Fruit fly (Drosophila melanogaster): ENCODE measurements around the gene CecC.

CecC gene

dm6 chr3R:30195606-30196049 lies 20.7 kb upstream of the CecC start (continued):
- TF ChIP-seq Mad (GFP tag; optimal IDR thresholded peaks at IDR 0.05), result peak; percentile 10
- TF ChIP-seq row (GFP tag; IDR thresholded peaks at IDR 0.05), result peak; percentile 84
- no peak for TF ChIP-seq cad (GFP tag; optimal IDR thresholded peaks at IDR 0.05)
- no peak for TF ChIP-seq CG7963 (GFP tag; IDR thresholded peaks at IDR 0.05; ENCODE audit: partially characterized antibody)
- peak; percentile 66 for TF ChIP-seq MBD-R2 (GFP tag; IDR thresholded peaks at IDR 0.05)
- no peak for TF ChIP-seq bbx (GFP tag; IDR thresholded peaks at IDR 0.05; ENCODE audit: partially characterized antibody)
- no peak for TF ChIP-seq Nf-YB (GFP tag; optimal IDR thresholded peaks at IDR 0.05)
- 0 out of 2 replicates have a peak, but pooled peaks have one; percentile 20 for TF ChIP-seq CG4730 (GFP tag; IDR thresholded peaks at IDR 0.05)
- no peak for TF ChIP-seq nmo (GFP tag; optimal IDR thresholded peaks at IDR 0.05)
- TF ChIP-seq CG10979 (tag; optimal IDR thresholded peaks at IDR 0.05), result no peak
- no peak for TF ChIP-seq otp (GFP tag; IDR thresholded peaks at IDR 0.05)
- TF ChIP-seq CG3407 (GFP tag; optimal IDR thresholded peaks at IDR 0.05), result no peak
- TF ChIP-seq CG8944 (GFP tag; optimal IDR thresholded peaks at IDR 0.05), result peak; percentile 47
- TF ChIP-seq CG43689 (GFP tag; IDR thresholded peaks at IDR 0.05), result no peak
- TF ChIP-seq cato (GFP tag; optimal IDR thresholded peaks at IDR 0.05; ENCODE audit: borderline replicate concordance), result no peak
- no peak for TF ChIP-seq CG10267 (tag; optimal IDR thresholded peaks at IDR 0.05)
- no peak for TF ChIP-seq NC2α (GFP tag; optimal IDR thresholded peaks at IDR 0.05)
- peak; percentile 45 for TF ChIP-seq Jarid2 (GFP tag; optimal IDR thresholded peaks at IDR 0.05)
- TF ChIP-seq CG12744 (GFP tag; optimal IDR thresholded peaks at IDR 0.05), result peak; percentile 2
- no peak for TF ChIP-seq CG6765 (GFP tag; optimal IDR thresholded peaks at IDR 0.05)
- TF ChIP-seq CG10654 (GFP tag; optimal IDR thresholded peaks at IDR 0.05), result no peak
- no peak for TF ChIP-seq Abd-B (GFP tag; optimal IDR thresholded peaks at IDR 0.05)
- TF ChIP-seq wdn (GFP tag; IDR thresholded peaks at IDR 0.05), result peak; percentile 37; the same call in 1 of the 2 replicates
- peak; percentile 63 for TF ChIP-seq ftz-f1 (GFP tag; optimal IDR thresholded peaks at IDR 0.05)
- TF ChIP-seq zf30C (GFP tag; optimal IDR thresholded peaks at IDR 0.05), result no peak
- TF ChIP-seq lmd (GFP tag; IDR thresholded peaks at IDR 0.05), result peak; percentile 72
- TF ChIP-seq run (tag; optimal IDR thresholded peaks at IDR 0.05), result no peak
- peak; percentile 47 for TF ChIP-seq Antp (GFP tag; optimal IDR thresholded peaks at IDR 0.05)
- TF ChIP-seq grn (GFP tag; optimal IDR thresholded peaks at IDR 0.05), result no peak
- no peak for TF ChIP-seq CG33557 (GFP tag; optimal IDR thresholded peaks at IDR 0.05)
- no peak for TF ChIP-seq CkIIα-i1 (GFP tag; IDR thresholded peaks at IDR 0.05)
- TF ChIP-seq sd (tag; optimal IDR thresholded peaks at IDR 0.05), result peak; percentile 5
- TF ChIP-seq sug (tag; optimal IDR thresholded peaks at IDR 0.05), result peak; percentile 51
- 0 out of 2 replicates have a peak, but pooled peaks have one; percentile 20 for TF ChIP-seq CG32772 (GFP tag; IDR thresholded peaks at IDR 0.05)
- no peak; the same call in 1 of the 2 replicates for TF ChIP-seq amos (GFP tag; IDR thresholded peaks at IDR 0.05; ENCODE audit: partially characterized antibody)
- TF ChIP-seq Bdp1 (GFP tag; optimal IDR thresholded peaks at IDR 0.05), result no peak
- TF ChIP-seq CG7786 (GFP tag; optimal IDR thresholded peaks at IDR 0.05), result peak; percentile 37
- no peak for TF ChIP-seq Sox102F (GFP tag; optimal IDR thresholded peaks at IDR 0.05)
- TF ChIP-seq al (GFP tag; IDR thresholded peaks at IDR 0.05), result peak; percentile 69
- no peak for TF ChIP-seq trh (GFP tag; optimal IDR thresholded peaks at IDR 0.05)
- TF ChIP-seq CG7987 (GFP tag; optimal IDR thresholded peaks at IDR 0.05), result peak; percentile 36
- no peak for TF ChIP-seq CG6175 (GFP tag; IDR thresholded peaks at IDR 0.05)
- TF ChIP-seq ind (GFP tag; optimal IDR thresholded peaks at IDR 0.05), result peak; percentile 41
- TF ChIP-seq klu (GFP tag; IDR thresholded peaks at IDR 0.05), result no peak
- peak; percentile 29 for TF ChIP-seq Blimp-1 (GFP tag; optimal IDR thresholded peaks at IDR 0.05)
- peak; percentile 50; the same call in 1 of the 3 replicates for TF ChIP-seq CG14050 (GFP tag; IDR thresholded peaks at IDR 0.05)
- TF ChIP-seq grau (tag; optimal IDR thresholded peaks at IDR 0.05), result peak; percentile 55
- TF ChIP-seq chif (GFP tag; optimal IDR thresholded peaks at IDR 0.05), result peak; percentile 9
- peak; percentile 71 for TF ChIP-seq CG16779 (GFP tag; IDR thresholded peaks at IDR 0.05)
- TF ChIP-seq HLHmδ (GFP tag; optimal IDR thresholded peaks at IDR 0.05), result no peak
- TF ChIP-seq CG17385 (GFP tag; optimal IDR thresholded peaks at IDR 0.05), result no peak

Data from whole organism, embryonic.